Worm (Caenorhabditis elegans) whole organism, L3 larva: ENCODE measurements around the gene C03A3.2.

Experiments used
- ama-1 ChIP-seq: fragments of 150-350 bp; optimal IDR thresholded peaks from 2 replicates; lab custom pipeline; 2018
- ceh-82 ChIP-seq: fragments of 150-350 bp; optimal IDR thresholded peaks from 2 replicates; lab custom pipeline; 2014; ENCODE audit warnings: missing biosample characterization, missing genetic modification characterization
- elt-1 ChIP-seq: fragments of 150-350 bp; optimal IDR thresholded peaks from 2 replicates; lab custom pipeline; 2014; ENCODE audit warnings: missing biosample characterization, missing genetic modification characterization
- fkh-10 ChIP-seq: sonication (generic microtip); optimal IDR thresholded peaks from 2 replicates; lab custom pipeline; 2017; ENCODE audit warnings: missing biosample characterization, missing genetic modification reagents, missing genetic modification characterization
- nhr-12 ChIP-seq: fragments of 150-350 bp; optimal IDR thresholded peaks from 2 replicates; lab custom pipeline; 2014; ENCODE audit warnings: missing biosample characterization, missing genetic modification characterization
- nhr-237 ChIP-seq: fragments of 150-350 bp; optimal IDR thresholded peaks from 2 replicates; lab custom pipeline; 2014; ENCODE audit warnings: missing biosample characterization, missing genetic modification characterization
- nhr-28 ChIP-seq: fragments of 150-350 bp; optimal IDR thresholded peaks from 2 replicates; lab custom pipeline; 2014; ENCODE audit warnings: missing biosample characterization, missing genetic modification characterization
- nhr-76 ChIP-seq: fragments of 150-350 bp; sonication (generic microtip); optimal IDR thresholded peaks from 5 replicates; lab custom pipeline; 2014; ENCODE audit warnings: missing biosample characterization, missing genetic modification characterization
- unc-62 ChIP-seq: fragments of 150-350 bp; sonication (generic microtip); optimal IDR thresholded peaks from 4 replicates; lab custom pipeline; 2014; ENCODE audit warnings: missing biosample characterization, missing genetic modification reagents, missing genetic modification characterization
- ztf-11 ChIP-seq: fragments of 150-350 bp; optimal IDR thresholded peaks from 2 replicates; lab custom pipeline; 2014; ENCODE audit warnings: missing biosample characterization, missing genetic modification characterization

- TF ChIP-seq nhr-76 (no peak), ceh-82 (no peak), elt-1 (tag; lab: Kevin White, UChicago) (no peak), fkh-10 (GFP tag; lab: Kevin White, UChicago) (no peak), ztf-11 (no peak), nhr-28 (tag; lab: Kevin White, UChicago) (no peak), ama-1 (lab: Kevin White, UChicago) (no peak), nhr-237 (tag; lab: Kevin White, UChicago) (no peak), unc-62 (GFP tag; lab: Kevin White, UChicago) (no peak), nhr-12 (no peak)
Observed at ce11 chrX:11248083-11248482, 14.6 kb upstream of the C03A3.2 start.
